Worm (Caenorhabditis elegans) whole organism, L2 larva: ENCODE results near the gene F32H5.1.

Source experiments
- ZK546.5 ChIP-seq: sonication (generic microtip); optimal IDR thresholded peaks from 2 replicates; lab custom pipeline; 2017; ENCODE audit warnings: missing biosample characterization, missing genetic modification characterization
- ama-1 ChIP-seq: fragments of 150-350 bp; optimal IDR thresholded peaks from 2 replicates; lab custom pipeline; 2018; ENCODE audit warnings: inconsistent platforms
- egl-27 ChIP-seq: sonication (generic microtip); optimal IDR thresholded peaks from 3 replicates; lab custom pipeline; 2017; ENCODE audit warnings: missing biosample characterization, missing genetic modification reagents, missing genetic modification characterization
- elt-1 ChIP-seq: fragments of 150-350 bp; optimal IDR thresholded peaks from 2 replicates; lab custom pipeline; 2014; ENCODE audit warnings: missing biosample characterization, missing genetic modification characterization
- nhr-12 ChIP-seq: fragments of 150-350 bp; optimal IDR thresholded peaks from 2 replicates; lab custom pipeline; 2014; ENCODE audit warnings: missing biosample characterization, missing genetic modification characterization
- nhr-23 ChIP-seq: fragments of 150-350 bp; optimal IDR thresholded peaks from 2 replicates; lab custom pipeline; 2014; ENCODE audit warnings: missing biosample characterization, missing genetic modification reagents, missing genetic modification characterization
- nhr-6 ChIP-seq: fragments of 150-350 bp; optimal IDR thresholded peaks from 2 replicates; lab custom pipeline; 2014; ENCODE audit warnings: missing biosample characterization, missing genetic modification characterization
- nhr-77 ChIP-seq: fragments of 150-350 bp; optimal IDR thresholded peaks from 2 replicates; lab custom pipeline; 2014; ENCODE audit warnings: missing biosample characterization, missing genetic modification characterization
- unc-62 ChIP-seq: fragments of 150-350 bp; optimal IDR thresholded peaks from 2 replicates; lab custom pipeline; 2014; ENCODE audit warnings: missing biosample characterization, missing genetic modification reagents, missing genetic modification characterization
- zag-1 ChIP-seq: fragments of 150-350 bp; optimal IDR thresholded peaks from 2 replicates; lab custom pipeline; 2014; ENCODE audit warnings: missing biosample characterization, missing genetic modification characterization
- ztf-4 ChIP-seq: fragments of 150-350 bp; optimal IDR thresholded peaks from 2 replicates; lab custom pipeline; 2014; ENCODE audit warnings: missing biosample characterization, missing genetic modification characterization

ce11 chrV:13372821-13373220 lies 15.0 kb upstream of the F32H5.1 start:
- TF ChIP-seq egl-27 (tag; lab: Kevin White, UChicago) (no peak), nhr-23 (tag; lab: Kevin White, UChicago) (no peak), nhr-77 (tag; lab: Kevin White, UChicago) (no peak), nhr-12 (tag; lab: Kevin White, UChicago) (no peak), unc-62 (no peak), ZK546.5 (tag; lab: Kevin White, UChicago) (no peak), ama-1 (lab: Kevin White, UChicago) (no peak), zag-1 (no peak), ztf-4 (tag; lab: Kevin White, UChicago) (no peak), nhr-6 (no peak), elt-1 (no peak)
